Worm (Caenorhabditis elegans): ENCODE results near the gene mcd-1.

The mcd-1 gene

ce11 chrII:13846018-13846417 lies 42.3 kb upstream of the mcd-1 start:
- TF ChIP-seq fkh-10 (GFP tag; optimal IDR thresholded peaks at IDR 0.05) (no peak), elt-1 (tag; optimal IDR thresholded peaks at IDR 0.05) (no peak), ceh-82 (tag; optimal IDR thresholded peaks at IDR 0.05) (no peak), nhr-237 (tag; optimal IDR thresholded peaks at IDR 0.05) (no peak), pha-4 (tag; optimal IDR thresholded peaks at IDR 0.05) (peak; percentile 60), jun-1 (tag; optimal IDR thresholded peaks at IDR 0.05) (peak; percentile 5), tbx-2 (tag; optimal IDR thresholded peaks at IDR 0.05) (no peak), fkh-2 (tag; optimal IDR thresholded peaks at IDR 0.05) (no peak), nhr-76 (tag; optimal IDR thresholded peaks at IDR 0.05) (no peak), egl-27 (tag; optimal IDR thresholded peaks at IDR 0.05) (no peak), fos-1 (tag; optimal IDR thresholded peaks at IDR 0.05) (no peak), ceh-16 (tag; optimal IDR thresholded peaks at IDR 0.05) (no peak), daf-12 (tag; optimal IDR thresholded peaks at IDR 0.05) (no peak), ztf-4 (tag; optimal IDR thresholded peaks at IDR 0.05) (no peak), nhr-77 (tag; optimal IDR thresholded peaks at IDR 0.05) (no peak), pqm-1 (tag; optimal IDR thresholded peaks at IDR 0.05) (peak; percentile 59), unc-39 (tag; optimal IDR thresholded peaks at IDR 0.05) (no peak), aly-2 (tag; optimal IDR thresholded peaks at IDR 0.05) (no peak), nhr-11 (tag; optimal IDR thresholded peaks at IDR 0.05) (no peak), nhr-43 (tag; optimal IDR thresholded peaks at IDR 0.05; ENCODE audit: poor library complexity, severe bottlenecking) (no peak), elt-2 (tag; optimal IDR thresholded peaks at IDR 0.05) (peak; percentile 85), nfya-1 (tag; optimal IDR thresholded peaks at IDR 0.05; ENCODE audit: insufficient read depth) (no peak), snpc-4 (tag; optimal IDR thresholded peaks at IDR 0.05) (peak; percentile 1)

DNA sequence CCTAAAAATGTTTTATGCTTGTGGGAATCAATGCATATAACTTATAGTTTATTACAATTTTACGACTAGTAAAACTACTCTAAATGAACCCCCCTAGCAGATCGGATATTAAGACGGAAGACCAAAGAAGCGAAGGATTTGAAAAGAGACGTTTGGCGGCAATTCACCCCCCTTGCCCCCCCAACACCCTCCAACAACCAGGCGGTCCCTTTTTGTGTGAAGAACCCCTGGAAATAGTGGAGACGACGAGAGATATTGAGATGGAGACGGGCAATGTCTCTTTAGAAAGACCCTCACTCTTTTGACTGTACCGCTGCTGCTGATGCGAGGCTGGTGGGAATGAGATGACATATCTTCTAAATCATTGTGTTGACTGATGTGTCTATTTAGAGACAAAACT lies 41.0 kb upstream of the mcd-1 start:
- TF ChIP-seq hmg-11 (tag; optimal IDR thresholded peaks at IDR 0.05) (peak; percentile 82), mdl-1 (tag; optimal IDR thresholded peaks at IDR 0.05) (no peak), nfya-1 (tag; optimal IDR thresholded peaks at IDR 0.05; ENCODE audit: insufficient read depth) (peak; percentile 9), lin-39 (tag; optimal IDR thresholded peaks at IDR 0.05) (no peak), lin-15B (tag; optimal IDR thresholded peaks at IDR 0.05) (peak; percentile 9)

ce11 chrII:13852004-13852403 lies 36.3 kb upstream of the mcd-1 start, which contains the start of gene F08G2.8:
Gene F08G2.8, plus strand, starts transcription at chrII:13852304.
- TF ChIP-seq nhr-28 (tag; optimal IDR thresholded peaks at IDR 0.05) (no peak), daf-12 (tag; optimal IDR thresholded peaks at IDR 0.05) (no peak), nhr-43 (tag; optimal IDR thresholded peaks at IDR 0.05; ENCODE audit: poor library complexity, severe bottlenecking) (no peak), tbx-2 (tag; optimal IDR thresholded peaks at IDR 0.05) (no peak), skn-1 (tag; optimal IDR thresholded peaks at IDR 0.05) (no peak), unc-62 (GFP tag; optimal IDR thresholded peaks at IDR 0.05) (no peak), ama-1 (optimal IDR thresholded peaks at IDR 0.05) (no peak), pha-4 (tag; optimal IDR thresholded peaks at IDR 0.05) (no peak), ztf-11 (tag; optimal IDR thresholded peaks at IDR 0.05) (no peak), ceh-82 (tag; optimal IDR thresholded peaks at IDR 0.05) (no peak), nhr-12 (tag; optimal IDR thresholded peaks at IDR 0.05) (no peak), lin-15B (tag; optimal IDR thresholded peaks at IDR 0.05) (no peak), egl-27 (tag; optimal IDR thresholded peaks at IDR 0.05) (no peak)

DNA sequence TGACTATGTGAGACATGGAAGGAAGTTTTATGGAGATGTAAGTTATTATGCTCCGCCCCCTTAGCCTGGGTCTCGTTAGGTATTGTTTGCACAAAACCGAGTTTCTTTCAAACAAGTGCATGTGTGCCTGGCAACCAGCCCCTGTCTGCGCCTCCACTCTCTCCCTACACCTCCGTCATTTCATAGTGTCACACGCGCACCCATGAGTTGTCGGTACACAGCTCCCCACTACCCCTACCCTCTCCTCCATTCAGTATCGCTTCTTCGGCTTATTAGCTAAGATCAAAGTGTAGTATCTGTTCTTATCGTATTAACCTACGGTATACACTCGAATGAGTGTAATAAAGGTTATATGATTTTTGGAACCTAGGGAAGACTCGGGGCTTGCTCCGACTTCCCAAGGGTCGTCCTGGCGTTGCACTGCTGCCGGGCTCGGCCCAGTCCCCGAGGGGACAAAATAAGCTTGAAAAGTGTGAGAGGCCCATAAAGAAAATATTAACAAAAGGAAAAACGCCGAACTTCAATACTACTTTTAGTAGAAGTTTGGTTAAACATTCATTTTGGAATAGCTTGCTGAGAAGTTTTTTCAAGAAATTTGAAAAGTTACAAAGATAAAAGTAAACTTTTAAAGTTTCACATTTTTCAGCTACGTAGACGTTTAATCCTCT lies 35.7 kb upstream of the mcd-1 start:
- TF ChIP-seq pqm-1 (tag; optimal IDR thresholded peaks at IDR 0.05) = peak; percentile 41
- peak; percentile 72 for TF ChIP-seq nhr-77 (tag; optimal IDR thresholded peaks at IDR 0.05)
- TF ChIP-seq ama-1 (optimal IDR thresholded peaks at IDR 0.05) = peak; percentile 37
- TF ChIP-seq nhr-25 (tag; optimal IDR thresholded peaks at IDR 0.05) = peak; percentile 31
- TF ChIP-seq nfya-1 (tag; optimal IDR thresholded peaks at IDR 0.05; ENCODE audit: insufficient read depth) = peak; percentile 40
- TF ChIP-seq elt-2 (tag; optimal IDR thresholded peaks at IDR 0.05) = peak; percentile 46
- TF ChIP-seq snpc-4 (tag; optimal IDR thresholded peaks at IDR 0.05) = peak; percentile 52

ce11 chrII:13855352-13855751 lies 33.0 kb upstream of the mcd-1 start:
- TF ChIP-seq nfya-1 (tag; optimal IDR thresholded peaks at IDR 0.05; ENCODE audit: insufficient read depth) (peak; percentile 95), fos-1 (tag; optimal IDR thresholded peaks at IDR 0.05) (no peak), elt-2 (tag; optimal IDR thresholded peaks at IDR 0.05) (peak; percentile 6), fkh-2 (tag; optimal IDR thresholded peaks at IDR 0.05) (no peak)

Measured in whole organism, L3 larva.